Worm (Caenorhabditis elegans): Measurements from ENCODE around the gene Y38H6C.21.

- TF ChIP-seq him-1 (tag; optimal IDR thresholded peaks at IDR 0.05): no peak
- TF ChIP-seq W03F9.2 (tag; optimal IDR thresholded peaks at IDR 0.05): no peak
- no peak for TF ChIP-seq dao-5 (tag; optimal IDR thresholded peaks at IDR 0.05)
Observed at ce11 chrV:20604606-20605155, 49.6 kb upstream of the Y38H6C.21 start, which contains the start of gene ttr-57.

Measured in whole organism, L4/young adult.